Fruit fly (Drosophila melanogaster) whole organism, embryonic: ENCODE results near the gene mRpS26.

ENCODE experiments used
- Atf6 ChIP-seq: fragments of 200-800 bp; sonication (Bioruptor generic); IDR thresholded peaks from 2 replicates; pipeline ENCODE4 v1.3.6; 2022; ENCODE audit warnings: missing biosample characterization, missing genetic modification characterization
- CG10462 ChIP-seq: fragments of 200-800 bp; sonication (Bioruptor generic); optimal IDR thresholded peaks from 2 replicates; lab custom pipeline; 2016; ENCODE audit warnings: missing biosample characterization, missing genetic modification characterization
- CG10959 ChIP-seq: fragments of 200-800 bp; sonication (Bioruptor generic); IDR thresholded peaks from 2 replicates; pipeline ENCODE4 v1.3.6; 2022; ENCODE audit warnings: missing biosample characterization, missing genetic modification characterization
- CG11085 ChIP-seq: fragments of 200-800 bp; sonication (Bioruptor generic); IDR thresholded peaks from 2 replicates; pipeline ENCODE4 v1.3.6; 2022; ENCODE audit warnings: missing biosample characterization, missing genetic modification characterization
- CG11398 ChIP-seq: fragments of 200-800 bp; sonication (Bioruptor generic); optimal IDR thresholded peaks from 2 replicates; lab custom pipeline; 2016; ENCODE audit warnings: missing biosample characterization, missing genetic modification characterization
- CG11504 ChIP-seq: fragments of 200-800 bp; sonication (Bioruptor generic); optimal IDR thresholded peaks from 3 replicates; lab custom pipeline; 2019; ENCODE audit warnings: missing biosample characterization, mild to moderate bottlenecking, missing genetic modification characterization, moderate library complexity
- CG14050 ChIP-seq: fragments of 200-800 bp; sonication (Bioruptor generic); IDR thresholded peaks from 3 replicates; pipeline ENCODE4 v1.3.6; 2022; ENCODE audit warnings: missing biosample characterization, missing genetic modification characterization
- CG14667 ChIP-seq: fragments of 200-800 bp; sonication (Bioruptor generic); IDR thresholded peaks from 2 replicates; pipeline ENCODE4 v1.3.6; 2022; ENCODE audit warnings: missing biosample characterization, missing genetic modification characterization
- CG16863 ChIP-seq: fragments of 200-800 bp; sonication (Bioruptor generic); optimal IDR thresholded peaks from 3 replicates; lab custom pipeline; 2016; ENCODE audit warnings: missing biosample characterization, missing genetic modification characterization
- CG18764 ChIP-seq: fragments of 200-800 bp; sonication (Bioruptor generic); optimal IDR thresholded peaks from 3 replicates; lab custom pipeline; 2016; ENCODE audit warnings: missing biosample characterization, missing genetic modification characterization
- CG3726 ChIP-seq: fragments of 200-800 bp; sonication (Bioruptor generic); IDR thresholded peaks from 3 replicates; pipeline ENCODE4, ENCODE4 v1.3.6; 2022; ENCODE audit warnings: missing biosample characterization, missing genetic modification characterization
- CG42726 ChIP-seq: fragments of 200-800 bp; sonication (Bioruptor generic); IDR thresholded peaks from 2 replicates; pipeline ENCODE4 v1.3.6; 2022; ENCODE audit warnings: missing biosample characterization, missing genetic modification characterization; ENCODE audit not compliant: partially characterized antibody
- CG4282 ChIP-seq: fragments of 200-800 bp; sonication (Bioruptor generic); optimal IDR thresholded peaks from 2 replicates; lab custom pipeline; 2016; ENCODE audit warnings: missing biosample characterization, missing genetic modification characterization
- CG4328 ChIP-seq: fragments of 200-800 bp; sonication (Bioruptor generic); optimal IDR thresholded peaks from 3 replicates; lab custom pipeline; 2017; ENCODE audit warnings: missing biosample characterization, missing genetic modification reagents, missing genetic modification characterization
- CG43689 ChIP-seq: fragments of 200-800 bp; sonication (Bioruptor generic); IDR thresholded peaks from 2 replicates; pipeline ENCODE4 v1.3.6; 2022; ENCODE audit warnings: missing biosample characterization, missing genetic modification characterization
- CG4617 ChIP-seq: fragments of 200-800 bp; sonication (Bioruptor generic); optimal IDR thresholded peaks from 3 replicates; lab custom pipeline; 2016; ENCODE audit warnings: missing biosample characterization, missing genetic modification characterization, borderline replicate concordance
- CG6791 ChIP-seq: fragments of 200-800 bp; sonication (Bioruptor generic); IDR thresholded peaks from 3 replicates; pipeline ENCODE4 v1.3.6; 2022; ENCODE audit warnings: missing biosample characterization, missing genetic modification characterization; ENCODE audit not compliant: partially characterized antibody
- CG7357 ChIP-seq: fragments of 200-800 bp; sonication (Bioruptor generic); IDR thresholded peaks from 3 replicates; pipeline ENCODE4 v1.3.6; 2022; ENCODE audit warnings: missing biosample characterization, missing genetic modification characterization
- CG7556 ChIP-seq: fragments of 200-800 bp; sonication (Bioruptor generic); optimal IDR thresholded peaks from 2 replicates; lab custom pipeline; 2017; ENCODE audit warnings: missing biosample characterization, mild to moderate bottlenecking, missing genetic modification characterization
- CG7987 ChIP-seq: fragments of 200-800 bp; sonication (Bioruptor generic); optimal IDR thresholded peaks from 2 replicates; lab custom pipeline; 2018; ENCODE audit warnings: missing biosample characterization, mild to moderate bottlenecking, missing genetic modification characterization, moderate library complexity
- CG8359 ChIP-seq: fragments of 200-800 bp; sonication (Bioruptor generic); optimal IDR thresholded peaks from 2 replicates; lab custom pipeline; 2017; ENCODE audit warnings: missing biosample characterization, mild to moderate bottlenecking, missing genetic modification characterization, borderline replicate concordance
- Chrac-16 ChIP-seq: fragments of 200-800 bp; sonication (Bioruptor generic); optimal IDR thresholded peaks from 3 replicates; lab custom pipeline; 2016; ENCODE audit warnings: missing biosample characterization, missing genetic modification characterization
- D19B ChIP-seq: fragments of 200-800 bp; sonication (Bioruptor generic); optimal IDR thresholded peaks from 2 replicates; lab custom pipeline; 2017; ENCODE audit warnings: missing biosample characterization, mild to moderate bottlenecking, missing genetic modification characterization
- Dip2 ChIP-seq: fragments of 200-800 bp; sonication (Bioruptor generic); IDR thresholded peaks from 2 replicates; pipeline ENCODE4 v1.3.6; 2022; ENCODE audit warnings: missing biosample characterization, missing genetic modification characterization
- Dip3 ChIP-seq: fragments of 200-800 bp; sonication (Bioruptor generic); optimal IDR thresholded peaks from 3 replicates; lab custom pipeline; 2016; ENCODE audit warnings: missing biosample characterization, missing genetic modification characterization
- E2f1 ChIP-seq: fragments of 200-800 bp; sonication (Bioruptor generic); IDR thresholded peaks from 2 replicates; pipeline ENCODE4 v1.3.6; 2022; ENCODE audit warnings: missing biosample characterization, missing genetic modification characterization
- Eip74EF ChIP-seq, 2 experiments: fragments of 200-800 bp in 1 of 2; fragments of >200 bp in 1 of 2; sonication (Bioruptor generic) in 1 of 2; optimal IDR thresholded peaks; 2 replicates each; lab custom pipeline; 2017 to 2019; ENCODE audit warnings: missing biosample characterization in 2 of 2, missing genetic modification characterization in 2 of 2, mild to moderate bottlenecking in 1 of 2, moderate library complexity in 1 of 2
- GATAe ChIP-seq: fragments of 200-800 bp; sonication (Bioruptor generic); conservative IDR thresholded peaks from 2 replicates; pipeline ENCODE4 v1.3.6; 2022; ENCODE audit warnings: missing biosample characterization, missing genetic modification characterization
- Lpt ChIP-seq: fragments of >200 bp; optimal IDR thresholded peaks from 2 replicates; lab custom pipeline; 2018; ENCODE audit warnings: missing biosample characterization, missing genetic modification characterization
- Optix ChIP-seq: fragments of 200-800 bp; sonication (Bioruptor generic); IDR thresholded peaks from 3 replicates; pipeline ENCODE4 v1.3.6; 2022; ENCODE audit warnings: missing biosample characterization, missing genetic modification characterization
- ash1 ChIP-seq: fragments of 200-800 bp; sonication (Bioruptor generic); optimal IDR thresholded peaks from 2 replicates; lab custom pipeline; 2018; ENCODE audit warnings: missing biosample characterization, mild to moderate bottlenecking, missing genetic modification characterization
- az2 ChIP-seq: fragments of 200-800 bp; sonication (Bioruptor generic); optimal IDR thresholded peaks from 3 replicates; lab custom pipeline; 2016; ENCODE audit warnings: missing biosample characterization, missing genetic modification characterization
- br ChIP-seq: fragments of >200 bp; optimal IDR thresholded peaks from 2 replicates; lab custom pipeline; 2017
- btn ChIP-seq: fragments of 200-800 bp; sonication (Bioruptor generic); optimal IDR thresholded peaks from 2 replicates; lab custom pipeline; 2016; ENCODE audit warnings: missing biosample characterization, missing genetic modification characterization
- dmrt11E ChIP-seq: fragments of 200-800 bp; sonication (Bioruptor generic); optimal IDR thresholded peaks from 3 replicates; lab custom pipeline; 2018; ENCODE audit warnings: missing biosample characterization, mild to moderate bottlenecking, missing genetic modification characterization, moderate library complexity
- emc ChIP-seq: fragments of 200-800 bp; sonication (Bioruptor generic); optimal IDR thresholded peaks from 2 replicates; lab custom pipeline; 2016; ENCODE audit warnings: missing biosample characterization, missing genetic modification characterization
- eve ChIP-seq, 2 experiments: fragments of >200 bp; optimal IDR thresholded peaks; 2 replicates each; lab custom pipeline; 2017; ENCODE audit warnings: missing biosample characterization in 2 of 2, missing genetic modification characterization in 2 of 2
- fd3F ChIP-seq: fragments of 200-800 bp; sonication (Bioruptor generic); optimal IDR thresholded peaks from 2 replicates; lab custom pipeline; 2018; ENCODE audit warnings: missing biosample characterization, mild to moderate bottlenecking, missing genetic modification characterization, moderate library complexity
- fu2 ChIP-seq: fragments of 200-800 bp; sonication (Bioruptor generic); optimal IDR thresholded peaks from 2 replicates; lab custom pipeline; 2016; ENCODE audit warnings: missing biosample characterization, missing genetic modification characterization
- ham ChIP-seq: fragments of 200-800 bp; sonication (Bioruptor generic); IDR thresholded peaks from 2 replicates; pipeline ENCODE4 v1.3.6; 2022; ENCODE audit warnings: missing biosample characterization, missing genetic modification characterization
- inv ChIP-seq: fragments of 200-800 bp; sonication (Bioruptor generic); IDR thresholded peaks from 2 replicates; pipeline ENCODE4 v1.3.6; 2022; ENCODE audit warnings: missing biosample characterization, missing genetic modification characterization; ENCODE audit not compliant: partially characterized antibody
- jigr1 ChIP-seq: fragments of 200-800 bp; sonication (Bioruptor generic); IDR thresholded peaks from 3 replicates; pipeline ENCODE4 v1.3.6; 2022; ENCODE audit warnings: missing biosample characterization, missing genetic modification characterization
- jumu ChIP-seq: fragments of 200-800 bp; sonication (Bioruptor generic); optimal IDR thresholded peaks from 3 replicates; lab custom pipeline; 2016; ENCODE audit warnings: missing biosample characterization, missing genetic modification characterization
- ken ChIP-seq: fragments of 200-800 bp; sonication (Bioruptor generic); IDR thresholded peaks from 3 replicates; pipeline ENCODE4 v1.3.6; 2022; ENCODE audit warnings: missing biosample characterization, missing genetic modification characterization
- lov ChIP-seq, 2 experiments: fragments of 200-800 bp in 1 of 2; fragments of >200 bp in 1 of 2; sonication (Bioruptor generic) in 1 of 2; IDR thresholded peaks in 1 of 2; optimal IDR thresholded peaks in 1 of 2; 2 replicates in 1 of 2; 3 replicates in 1 of 2; pipeline versions ENCODE4 v1.3.6 to Lab custom; 2017 to 2022; ENCODE audit warnings: missing biosample characterization in 1 of 2, missing genetic modification characterization in 1 of 2
- luna ChIP-seq: fragments of 200-800 bp; sonication (Bioruptor generic); optimal IDR thresholded peaks from 2 replicates; lab custom pipeline; 2016; ENCODE audit warnings: missing biosample characterization, missing genetic modification characterization
- pros ChIP-seq: fragments of 200-800 bp; sonication (Bioruptor generic); optimal IDR thresholded peaks from 3 replicates; lab custom pipeline; 2019; ENCODE audit warnings: missing biosample characterization, mild to moderate bottlenecking, missing genetic modification characterization, moderate library complexity
- sens ChIP-seq: fragments of 200-800 bp; sonication (Bioruptor generic); peaks from one replicate; lab custom pipeline; 2016; ENCODE audit warnings: missing biosample characterization, missing genetic modification characterization
- slp2 ChIP-seq: fragments of 200-800 bp; sonication (Bioruptor generic); optimal IDR thresholded peaks from 2 replicates; lab custom pipeline; 2016; ENCODE audit warnings: missing biosample characterization, missing genetic modification characterization
- stwl ChIP-seq: fragments of 200-800 bp; sonication (Bioruptor generic); optimal IDR thresholded peaks from 3 replicates; lab custom pipeline; 2018; ENCODE audit warnings: missing biosample characterization, mild to moderate bottlenecking, missing genetic modification characterization, moderate library complexity
- unpg ChIP-seq: fragments of 200-800 bp; sonication (Bioruptor generic); optimal IDR thresholded peaks from 3 replicates; lab custom pipeline; 2018; ENCODE audit warnings: missing biosample characterization, mild to moderate bottlenecking, missing genetic modification characterization, moderate library complexity
- zf30C ChIP-seq: fragments of 200-800 bp; sonication (Bioruptor generic); optimal IDR thresholded peaks from 3 replicates; lab custom pipeline; 2018; ENCODE audit warnings: missing biosample characterization, mild to moderate bottlenecking, missing genetic modification characterization

mRpS26 gene

dm6 chr3L:18102161-18102565 is 4.2 kb upstream of the mRpS26 start (continued):
- TF ChIP-seq btn (GFP tag; lab: Kevin White, UChicago) (no peak), CG43689 (GFP tag; lab: Robert Waterston, UW) (no peak), Chrac-16 (GFP tag; lab: Kevin White, UChicago) (no peak), emc (GFP tag; lab: Kevin White, UChicago) (no peak), unpg (GFP tag; lab: Kevin White, UChicago) (peak; percentile 47), br (lab: Kevin White, UChicago) (no peak), lov (optimal IDR thresholded peaks at IDR 0.05; lab: Kevin White, UChicago) (no peak), lov (GFP tag; IDR thresholded peaks at IDR 0.05; lab: Robert Waterston, UW) (no peak), luna (GFP tag; lab: Kevin White, UChicago) (no peak), Optix (GFP tag; lab: Robert Waterston, UW) (no peak), CG11085 (GFP tag; lab: Robert Waterston, UW) (no peak), CG14667 (GFP tag; lab: Robert Waterston, UW) (no peak), CG6791 (GFP tag; lab: Robert Waterston, UW) (no peak), jigr1 (no peak), sens (GFP tag; lab: Kevin White, UChicago) (peak; percentile 69), CG10462 (GFP tag; lab: Kevin White, UChicago) (no peak), CG7556 (GFP tag; lab: Kevin White, UChicago) (peak; percentile 51), ham (GFP tag; lab: Robert Waterston, UW) (no peak), Eip74EF (GFP tag; optimal IDR thresholded peaks at IDR 0.05; lab: Kevin White, UChicago) (peak in 1 of 2 experiments; percentile 9), CG18764 (GFP tag; lab: Kevin White, UChicago) (no peak), CG14050 (no peak), CG4617 (no peak), stwl (tag; lab: Kevin White, UChicago) (no peak), E2f1 (GFP tag; lab: Robert Waterston, UW) (no peak), Dip2 (GFP tag; lab: Robert Waterston, UW) (no peak), CG7987 (GFP tag; lab: Kevin White, UChicago) (no peak), Lpt (GFP tag; lab: Kevin White, UChicago) (no peak), Atf6 (GFP tag; lab: Robert Waterston, UW) (no peak), CG11504 (tag; lab: Kevin White, UChicago) (peak; percentile 52), GATAe (no peak), ken (no peak), slp2 (no peak), CG42726 (GFP tag; lab: Robert Waterston, UW) (no peak), CG10959 (GFP tag; lab: Robert Waterston, UW) (no peak), zf30C (GFP tag; lab: Kevin White, UChicago) (peak; percentile 74), pros (GFP tag; lab: Kevin White, UChicago) (no peak), eve (GFP tag; optimal IDR thresholded peaks at IDR 0.05; lab: Kevin White, UChicago) (no peak), CG4328 (GFP tag; lab: Kevin White, UChicago) (no peak), fd3F (no peak), Dip3 (GFP tag; lab: Kevin White, UChicago) (no peak), dmrt11E (peak; percentile 64), inv (GFP tag; lab: Robert Waterston, UW) (no peak), CG16863 (GFP tag; lab: Kevin White, UChicago) (no peak), CG3726 (GFP tag; lab: Robert Waterston, UW) (no peak), CG8359 (no peak), jumu (GFP tag; lab: Kevin White, UChicago) (no peak), fu2 (GFP tag; lab: Kevin White, UChicago) (no peak), D19B (GFP tag; lab: Kevin White, UChicago) (no peak), az2 (peak; percentile 1), CG7357 (no peak), CG11398 (GFP tag; lab: Kevin White, UChicago) (no peak), ash1 (GFP tag; lab: Kevin White, UChicago) (no peak), CG4282 (GFP tag; lab: Kevin White, UChicago) (no peak)
